Fruit fly (Drosophila melanogaster): ENCODE results near the gene Drice.

Drice gene

DNA sequence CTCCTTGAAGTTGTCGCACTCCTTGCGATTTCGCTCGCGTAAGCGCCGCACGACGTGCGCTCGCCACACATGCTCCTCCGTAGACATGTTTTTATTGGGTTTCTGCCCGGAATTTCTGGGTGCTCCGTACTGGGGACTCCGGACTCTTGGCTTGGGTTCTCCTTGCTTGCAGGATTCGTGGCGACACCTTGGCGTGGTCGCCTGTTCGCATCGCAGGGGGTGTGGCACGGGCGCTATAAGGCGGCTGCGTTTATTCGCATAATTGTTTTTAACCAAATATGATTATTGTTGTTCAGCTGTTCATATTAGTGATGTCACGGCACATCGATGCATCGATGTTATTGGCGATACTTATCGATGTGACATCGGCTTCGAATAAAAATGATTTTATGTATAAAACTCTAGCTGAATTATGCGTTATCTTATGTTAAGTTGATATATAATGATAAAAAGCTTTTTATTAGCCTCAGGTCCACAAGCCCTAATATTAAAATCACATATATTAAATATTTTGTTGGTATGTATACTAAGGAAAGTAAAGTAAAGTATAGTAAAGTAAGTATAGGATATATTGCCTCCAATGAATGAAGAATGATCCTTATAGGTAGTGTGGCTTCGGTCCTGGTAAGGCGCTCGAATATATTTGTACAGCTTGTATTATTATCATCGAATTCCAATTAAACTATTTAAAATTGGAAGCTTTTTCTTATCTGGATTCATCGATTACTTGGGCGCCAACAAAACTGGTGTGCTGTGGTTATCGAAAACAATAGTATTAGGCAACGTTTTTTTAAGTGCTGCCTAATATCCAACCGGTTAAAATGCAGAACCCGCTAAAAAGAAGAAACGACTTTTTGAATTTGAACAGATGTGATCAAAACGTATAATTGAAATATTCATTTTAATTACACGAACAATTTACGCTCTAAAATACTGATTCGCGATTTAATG is 35.6 kb downstream of the Drice start, which contains the start of gene Atg16:
TSS of gene Atg16 (minus strand) at position 343 of the 951 bp plus-strand sequence.
- TF ChIP-seq insv (optimal IDR thresholded peaks at IDR 0.05) (no peak), psq (optimal IDR thresholded peaks at IDR 0.05) (no peak)

DNA sequence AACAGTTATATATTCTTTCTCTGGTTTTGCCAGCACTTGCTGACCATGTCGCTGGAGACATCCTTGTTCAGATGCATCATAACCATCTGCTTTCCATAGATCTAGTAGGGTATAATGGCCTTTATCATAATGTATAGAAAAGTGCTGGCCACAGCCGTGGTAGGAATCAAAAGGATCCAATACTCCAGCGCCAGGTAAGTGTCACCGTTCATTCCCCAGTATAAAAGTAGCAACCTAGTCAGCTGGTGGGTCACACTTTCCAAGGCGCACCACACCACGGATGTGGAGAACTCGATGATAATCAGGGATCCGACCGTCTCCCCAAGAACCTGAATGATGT is 36.2 kb downstream of the Drice start, which contains the start of gene Prtl99C:
TSS of gene Prtl99C (plus strand) at position 241 of the 340 bp plus-strand sequence.
- TF ChIP-seq psq (optimal IDR thresholded peaks at IDR 0.05) = no peak
- TF ChIP-seq Sin3A (optimal IDR thresholded peaks at IDR 0.05) = no peak
- TF ChIP-seq Myc (optimal IDR thresholded peaks at IDR 0.05) = no peak
- no peak for TF ChIP-seq ttk (optimal IDR thresholded peaks at IDR 0.05)
- TF ChIP-seq h (optimal IDR thresholded peaks at IDR 0.05) = no peak
- TF ChIP-seq insv (optimal IDR thresholded peaks at IDR 0.05) = no peak

- TF ChIP-seq h (optimal IDR thresholded peaks at IDR 0.05) (no peak), Myc (optimal IDR thresholded peaks at IDR 0.05) (no peak), Sin3A (optimal IDR thresholded peaks at IDR 0.05) (no peak), psq (optimal IDR thresholded peaks at IDR 0.05) (no peak), insv (optimal IDR thresholded peaks at IDR 0.05) (no peak), ttk (optimal IDR thresholded peaks at IDR 0.05) (no peak)
Observed at dm6 chr3R:29836188-29836587, 36.7 kb downstream of the Drice start, which contains the start of gene CG42592. TSS of gene CG42592 (minus strand) at chr3R:29836288.

DNA sequence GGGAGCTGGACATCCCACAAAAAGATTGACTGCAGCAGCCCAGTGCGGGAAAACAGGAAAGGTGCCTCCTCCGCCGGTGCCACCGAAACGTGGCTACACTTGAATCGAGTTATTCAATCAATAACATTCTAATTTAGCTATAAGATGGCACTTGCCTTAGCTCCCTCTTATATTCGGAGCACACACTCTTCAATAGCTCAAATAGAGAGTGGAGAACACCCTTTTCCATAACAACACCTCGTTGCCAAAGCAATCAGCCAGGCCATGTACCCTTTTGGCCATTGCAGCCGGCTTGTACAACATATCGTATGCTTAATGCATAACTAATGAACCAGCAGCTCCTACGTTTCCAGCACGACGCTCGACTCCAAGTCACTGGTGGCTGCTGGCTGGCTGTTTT is 38.3 kb downstream of the Drice start:
- TF ChIP-seq h (optimal IDR thresholded peaks at IDR 0.05) (no peak), Myc (optimal IDR thresholded peaks at IDR 0.05) (no peak), insv (optimal IDR thresholded peaks at IDR 0.05) (no peak), ttk (optimal IDR thresholded peaks at IDR 0.05) (no peak), Sin3A (optimal IDR thresholded peaks at IDR 0.05) (no peak), psq (optimal IDR thresholded peaks at IDR 0.05) (no peak)

- no peak for TF ChIP-seq h (optimal IDR thresholded peaks at IDR 0.05)
- TF ChIP-seq psq (optimal IDR thresholded peaks at IDR 0.05) = no peak
- TF ChIP-seq insv (optimal IDR thresholded peaks at IDR 0.05) = no peak
- TF ChIP-seq Myc (optimal IDR thresholded peaks at IDR 0.05) = no peak
- no peak for TF ChIP-seq ttk (optimal IDR thresholded peaks at IDR 0.05)
- TF ChIP-seq Sin3A (optimal IDR thresholded peaks at IDR 0.05) = no peak
Observed at dm6 chr3R:29838751-29839150, 39.3 kb downstream of the Drice start.

DNA sequence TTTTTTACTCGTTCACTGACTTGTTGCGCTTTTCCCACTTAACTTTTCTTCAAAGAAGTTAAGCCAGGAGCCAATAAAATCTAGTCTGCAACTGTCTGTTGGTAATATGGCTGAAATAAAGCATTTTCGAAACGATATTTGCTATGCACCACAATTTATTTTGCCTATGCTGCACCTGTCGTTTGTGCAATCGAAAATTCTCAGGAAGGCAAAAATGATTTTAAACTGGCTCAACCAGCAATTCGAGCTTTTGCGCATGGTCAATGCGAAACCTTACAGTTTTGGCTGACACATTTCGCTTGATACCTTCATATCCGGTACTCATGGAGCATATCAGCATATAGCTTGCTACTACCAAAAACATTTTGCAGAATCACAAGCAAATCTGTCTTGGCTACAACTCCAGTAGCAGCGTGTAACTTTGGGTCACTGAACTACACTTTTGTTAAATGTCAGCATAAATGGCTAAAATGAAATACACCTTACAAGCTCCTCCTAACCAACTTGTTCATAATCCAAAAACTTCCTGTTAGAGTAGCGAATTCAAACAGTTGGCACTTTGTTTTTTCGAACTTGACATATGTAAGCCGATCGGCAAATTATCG is 40.4 kb downstream of the Drice start:
- no peak for TF ChIP-seq Myc (optimal IDR thresholded peaks at IDR 0.05)
- TF ChIP-seq h (optimal IDR thresholded peaks at IDR 0.05) = no peak
- no peak for TF ChIP-seq ttk (optimal IDR thresholded peaks at IDR 0.05)
- no peak for TF ChIP-seq Sin3A (optimal IDR thresholded peaks at IDR 0.05)
- no peak for TF ChIP-seq insv (optimal IDR thresholded peaks at IDR 0.05)
- no peak for TF ChIP-seq psq (optimal IDR thresholded peaks at IDR 0.05)

DNA sequence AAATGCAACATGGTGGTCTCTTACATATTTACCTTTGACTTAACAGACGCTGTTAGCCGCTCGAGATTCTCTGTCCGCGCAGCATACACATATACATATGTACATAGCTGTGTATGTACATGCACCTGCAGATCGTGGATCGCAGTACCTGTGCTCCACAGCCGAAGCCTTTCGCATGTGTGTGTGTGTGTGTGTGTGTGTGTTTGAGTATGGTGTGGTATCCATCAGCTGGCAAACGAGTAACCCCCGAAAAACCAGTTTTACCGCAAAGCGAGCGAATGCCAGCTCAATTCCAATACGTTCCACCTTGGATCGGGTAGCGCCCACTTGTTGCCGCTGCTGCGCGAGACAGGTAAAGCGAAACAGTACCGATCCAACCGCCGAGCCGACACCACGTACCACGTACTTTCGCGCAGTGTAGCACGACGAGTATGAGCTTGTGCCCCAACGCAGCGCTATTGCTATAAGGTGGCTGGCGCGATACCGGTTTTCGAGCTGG is 41.9 kb downstream of the Drice start, which contains the start of gene Cad99C:
TSS of gene Cad99C (plus strand) at position 365 of the 499 bp plus-strand sequence.
- no peak for TF ChIP-seq psq (optimal IDR thresholded peaks at IDR 0.05)
- TF ChIP-seq Sin3A (optimal IDR thresholded peaks at IDR 0.05) = no peak
- no peak for TF ChIP-seq h (optimal IDR thresholded peaks at IDR 0.05)
- no peak for TF ChIP-seq ttk (optimal IDR thresholded peaks at IDR 0.05)
- TF ChIP-seq Myc (optimal IDR thresholded peaks at IDR 0.05) = no peak
- TF ChIP-seq insv (optimal IDR thresholded peaks at IDR 0.05) = no peak

DNA sequence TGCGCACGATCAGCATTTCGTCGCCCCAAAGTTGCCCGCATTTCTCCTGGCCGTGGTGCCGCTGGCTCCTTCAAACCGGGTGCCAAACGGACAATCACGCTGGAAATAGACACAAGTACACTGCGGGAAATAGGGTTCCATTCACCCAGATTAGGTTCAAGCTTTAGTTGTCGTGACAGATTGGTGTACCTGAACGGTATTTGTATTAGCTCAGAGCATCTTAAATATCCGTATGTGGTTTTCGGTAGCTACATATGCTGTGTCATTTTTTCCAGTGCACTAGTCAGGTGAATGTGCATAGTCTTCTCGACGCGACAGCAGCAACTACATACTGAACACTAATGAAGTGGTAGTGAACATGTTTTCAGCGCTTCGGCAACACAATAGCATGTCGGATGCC is 47.7 kb downstream of the Drice start:
- TF ChIP-seq Sin3A (optimal IDR thresholded peaks at IDR 0.05) = no peak
- TF ChIP-seq Myc (optimal IDR thresholded peaks at IDR 0.05) = no peak
- no peak for TF ChIP-seq h (optimal IDR thresholded peaks at IDR 0.05)
- no peak for TF ChIP-seq insv (optimal IDR thresholded peaks at IDR 0.05)
- no peak for TF ChIP-seq psq (optimal IDR thresholded peaks at IDR 0.05)
- TF ChIP-seq ttk (optimal IDR thresholded peaks at IDR 0.05) = no peak
